Worm (Caenorhabditis elegans) whole organism, young adult: ENCODE data around the gene T13F2.2.

Source experiments
- C06A6.2 ChIP-seq: fragments of 200-800 bp; sonication (Bioruptor generic); conservative IDR thresholded peaks from 2 replicates; pipeline ENCODE4 v1.3.6; 2022; ENCODE audit warnings: missing genetic modification characterization, missing compliant biosample characterization
- T26A5.8 ChIP-seq: sonication (generic microtip); optimal IDR thresholded peaks from 2 replicates; lab custom pipeline; 2016; ENCODE audit warnings: missing genetic modification characterization, missing compliant biosample characterization
- ZK185.1 ChIP-seq: sonication (generic microtip); optimal IDR thresholded peaks from 2 replicates; lab custom pipeline; 2016; ENCODE audit warnings: mild to moderate bottlenecking, missing genetic modification characterization, missing compliant biosample characterization; ENCODE audit not compliant: poor library complexity, severe bottlenecking
- akir-1 ChIP-seq: fragments of 200-800 bp; sonication (Bioruptor generic); optimal IDR thresholded peaks from 2 replicates; lab custom pipeline; 2018; ENCODE audit warnings: mild to moderate bottlenecking, missing genetic modification characterization, moderate library complexity, missing compliant biosample characterization
- bed-1 ChIP-seq: fragments of 200-800 bp; sonication (Bioruptor generic); IDR thresholded peaks from 2 replicates; pipeline ENCODE4 v1.3.6; 2022; ENCODE audit warnings: missing genetic modification reagents, missing genetic modification characterization, missing compliant biosample characterization
- ceh-100 ChIP-seq: fragments of 200-800 bp; sonication (Bioruptor generic); IDR thresholded peaks from 2 replicates; pipeline ENCODE4 v1.3.6; 2022; ENCODE audit warnings: missing genetic modification reagents, missing genetic modification characterization, missing compliant biosample characterization
- dpff-1 ChIP-seq: sonication (generic microtip); optimal IDR thresholded peaks from 2 replicates; lab custom pipeline; 2017; ENCODE audit warnings: mild to moderate bottlenecking, missing genetic modification characterization, missing compliant biosample characterization
- pha-4 ChIP-seq: fragments of 150-350 bp; sonication (generic microtip); optimal IDR thresholded peaks from 2 replicates; lab custom pipeline; 2014; ENCODE audit warnings: missing biosample characterization, missing genetic modification reagents, missing genetic modification characterization
- zim-3 ChIP-seq: sonication (generic microtip); optimal IDR thresholded peaks from 2 replicates; lab custom pipeline; 2017; ENCODE audit warnings: mild to moderate bottlenecking, missing genetic modification characterization, moderate library complexity, missing compliant biosample characterization
- ztf-22 ChIP-seq: fragments of 200-800 bp; sonication (Bioruptor generic); optimal IDR thresholded peaks from 2 replicates; lab custom pipeline; 2018; ENCODE audit warnings: mild to moderate bottlenecking, missing genetic modification characterization, moderate library complexity, missing compliant biosample characterization
- ztf-25 ChIP-seq: fragments of 200-800 bp; sonication (Bioruptor generic); IDR thresholded peaks from 2 replicates; pipeline ENCODE4 v1.3.6; 2022; ENCODE audit warnings: missing genetic modification reagents, missing genetic modification characterization, missing compliant biosample characterization
- ztf-6 ChIP-seq: fragments of 200-800 bp; sonication (Bioruptor generic); IDR thresholded peaks from 2 replicates; pipeline ENCODE4 v1.3.6; 2022; ENCODE audit warnings: missing genetic modification reagents, missing genetic modification characterization, missing compliant biosample characterization

- no peak for TF ChIP-seq bed-1 (GFP tag; lab: Robert Waterston, UW)
- no peak for TF ChIP-seq pha-4
- no peak for TF ChIP-seq T26A5.8 (tag; lab: Kevin White, UChicago)
- no peak for TF ChIP-seq ztf-22
- no peak for TF ChIP-seq dpff-1 (tag; lab: Kevin White, UChicago)
- no peak for TF ChIP-seq ztf-6 (GFP tag; lab: Robert Waterston, UW)
- no peak for TF ChIP-seq ztf-25 (GFP tag; lab: Robert Waterston, UW)
- TF ChIP-seq zim-3: no peak
- no peak for TF ChIP-seq C06A6.2
- TF ChIP-seq ceh-100 (GFP tag; lab: Robert Waterston, UW): no peak
- no peak for TF ChIP-seq ZK185.1 (tag; lab: Kevin White, UChicago)
- no peak for TF ChIP-seq akir-1
Observed at ce11 chrIV:9822585-9822984, 25.4 kb upstream of the T13F2.2 start.
